Worm (Caenorhabditis elegans) whole organism, young adult: ENCODE measurements around the gene F25G6.1.

Experiments used
- F37B4.10 ChIP-seq: fragments of 200-800 bp; sonication (Bioruptor generic); IDR thresholded peaks from 2 replicates; pipeline ENCODE4 v1.3.6; 2022; ENCODE audit warnings: missing genetic modification characterization, missing compliant biosample characterization
- chd-7 ChIP-seq: sonication (generic microtip); optimal IDR thresholded peaks from 2 replicates; lab custom pipeline; 2016; ENCODE audit warnings: mild to moderate bottlenecking, missing genetic modification characterization, moderate library complexity, missing compliant biosample characterization

- TF ChIP-seq F37B4.10 (GFP tag; lab: Robert Waterston, UW) (no peak), chd-7 (no peak)
Measured at ce11 chrV:8627580-8627979, 52.7 kb downstream of the F25G6.1 start.
